Worm (Caenorhabditis elegans) whole organism, L4 larva: ENCODE data around the gene ZC116.5.

Experiments used
- fkh-10 ChIP-seq: fragments of 150-350 bp; optimal IDR thresholded peaks from 2 replicates; lab custom pipeline; 2014; ENCODE audit warnings: missing biosample characterization, missing genetic modification reagents, missing genetic modification characterization
- lin-13 ChIP-seq: fragments of 150-350 bp; optimal IDR thresholded peaks from 2 replicates; lab custom pipeline; 2014; ENCODE audit warnings: missing biosample characterization, missing genetic modification reagents, missing genetic modification characterization
- lir-3 ChIP-seq: sonication (generic microtip); optimal IDR thresholded peaks from 2 replicates; lab custom pipeline; 2016; ENCODE audit warnings: mild to moderate bottlenecking, missing genetic modification characterization, missing compliant biosample characterization
- pqm-1 ChIP-seq: sonication (generic microtip); optimal IDR thresholded peaks from 2 replicates; lab custom pipeline; 2017; ENCODE audit warnings: missing biosample characterization, missing genetic modification characterization

- TF ChIP-seq fkh-10 (GFP tag; lab: Kevin White, UChicago) (no peak), lir-3 (tag; lab: Kevin White, UChicago) (no peak), lin-13 (GFP tag; lab: Kevin White, UChicago) (no peak), pqm-1 (tag; lab: Kevin White, UChicago) (no peak)
These were observed 29.5 kb downstream of the ZC116.5 start, which contains the start of gene E02A10.3 for ce11 chrV:12579299-12579698.
